Worm (Caenorhabditis elegans): ENCODE results near the gene T26A5.6.
A peak's percentile ranks its signal among the peaks of the same experiment; 100 is the strongest.

Gene T26A5.6

ce11 chrIII:6415306-6415973 lies 35.1 kb downstream of the T26A5.6 start, which contains the start of gene nas-4 (continued):
- peak; percentile 55 for TF ChIP-seq him-1 (tag; optimal IDR thresholded peaks at IDR 0.05)
- no peak for TF ChIP-seq pha-4 (tag; optimal IDR thresholded peaks at IDR 0.05)
- TF ChIP-seq die-1 (tag; optimal IDR thresholded peaks at IDR 0.05), result no peak
- TF ChIP-seq F52B5.7 (tag; optimal IDR thresholded peaks at IDR 0.05), result no peak
- TF ChIP-seq bed-1 (GFP tag; IDR thresholded peaks at IDR 0.05), result no peak
- peak; percentile 6 for TF ChIP-seq atf-7 (tag; optimal IDR thresholded peaks at IDR 0.05)
- no peak for TF ChIP-seq ztf-6 (GFP tag; IDR thresholded peaks at IDR 0.05)
- peak; percentile 35 for TF ChIP-seq nhr-90 (tag; optimal IDR thresholded peaks at IDR 0.05)
- TF ChIP-seq B0336.3 (GFP tag; IDR thresholded peaks at IDR 0.05), result 0 out of 2 replicates have a peak, but pooled peaks have one; percentile 55
- no peak for TF ChIP-seq nhr-27 (tag; optimal IDR thresholded peaks at IDR 0.05)

DNA sequence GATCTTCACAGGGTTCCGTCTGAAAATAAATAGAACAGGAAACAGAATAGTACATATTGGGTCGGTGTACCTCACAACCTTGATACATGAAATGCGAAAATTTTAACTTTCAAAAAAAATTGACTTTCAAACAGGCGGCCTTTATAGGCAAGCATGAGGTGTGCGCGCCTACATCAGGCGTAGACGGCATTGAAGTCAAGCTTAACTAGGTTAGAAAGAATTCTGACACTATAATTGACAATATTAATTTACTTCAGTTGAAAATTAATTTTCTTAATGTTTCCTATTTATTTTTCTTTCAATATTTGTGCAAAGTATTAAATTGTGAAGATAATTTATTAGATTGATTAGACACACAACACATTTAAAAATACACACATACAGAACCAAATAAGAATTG lies 38.6 kb downstream of the T26A5.6 start, which contains the start of gene C05D11.5:
C05D11.5 (minus strand) TSS at position 101 of the 400 bp plus-strand sequence.
- TF ChIP-seq chd-7 (tag; optimal IDR thresholded peaks at IDR 0.05) (no peak), unc-130 (GFP tag; optimal IDR thresholded peaks at IDR 0.05) (no peak), attf-6 (GFP tag; IDR thresholded peaks at IDR 0.05) (no peak), ets-4 (GFP tag; optimal IDR thresholded peaks at IDR 0.05) (no peak), ZK185.1 (tag; optimal IDR thresholded peaks at IDR 0.05; ENCODE audit: poor library complexity, severe bottlenecking) (no peak), rcor-1 (GFP tag; IDR thresholded peaks at IDR 0.05) (no peak), somi-1 (GFP tag; optimal IDR thresholded peaks at IDR 0.05) (no peak), hlh-26 (GFP tag; conservative IDR thresholded peaks at IDR 0.05) (no peak)

DNA sequence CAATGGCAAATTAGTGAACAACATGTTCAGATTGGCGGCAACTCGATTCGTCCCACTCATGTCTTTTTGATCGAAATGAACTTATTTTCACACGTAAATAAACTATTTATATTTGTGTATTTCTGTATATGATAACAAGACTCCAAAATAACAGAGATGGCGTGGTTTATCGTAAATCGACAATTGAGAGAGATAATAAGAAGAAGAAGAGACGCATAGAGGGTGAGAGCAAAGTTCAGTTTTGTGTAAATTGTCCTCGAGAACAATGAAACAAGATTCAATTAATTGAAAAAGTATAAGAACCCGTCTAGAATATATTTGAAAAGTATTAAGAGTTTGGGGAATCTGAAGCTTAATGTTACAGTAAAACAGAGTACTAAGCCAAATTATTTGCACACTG lies 39.1 kb downstream of the T26A5.6 start:
- peak; percentile 3 for TF ChIP-seq nhr-80 (tag; optimal IDR thresholded peaks at IDR 0.05)
- no peak for TF ChIP-seq snpc-1.1 (tag; optimal IDR thresholded peaks at IDR 0.05; ENCODE audit: insufficient read depth)

ce11 chrIII:6406829-6407228 lies 43.7 kb downstream of the T26A5.6 start, which contains the start of gene let-756:
Gene let-756 (plus strand): TSS chrIII:6407129.
- TF ChIP-seq ceh-79 (tag; optimal IDR thresholded peaks at IDR 0.05), result no peak
- TF ChIP-seq dpl-1 (GFP tag; optimal IDR thresholded peaks at IDR 0.05), result no peak
- TF ChIP-seq aptf-3 (GFP tag; IDR thresholded peaks at IDR 0.05), result no peak
- no peak for TF ChIP-seq Y67H2A.10 (GFP tag; conservative IDR thresholded peaks at IDR 0.05)

DNA sequence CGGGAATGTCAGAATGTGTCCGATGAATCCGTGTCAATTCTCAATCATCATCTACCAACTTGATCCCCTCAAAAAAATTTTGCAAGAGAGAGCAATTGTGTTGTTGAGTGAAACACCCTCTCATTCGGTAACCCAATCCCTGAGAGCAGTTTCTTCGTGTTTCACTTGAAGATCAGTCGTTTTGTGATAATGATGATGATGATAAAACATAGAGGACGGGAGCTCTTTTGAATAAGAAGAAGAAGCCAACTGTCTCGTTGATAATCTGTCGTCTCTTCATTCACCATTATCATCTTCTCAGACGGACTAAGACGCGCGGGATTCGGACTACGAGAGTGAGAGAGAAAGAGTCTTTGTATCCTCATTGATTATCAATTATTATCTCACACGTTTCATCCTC lies 45.4 kb downstream of the T26A5.6 start:
- TF ChIP-seq nhr-120 (GFP tag; IDR thresholded peaks at IDR 0.05) (no peak), tbx-9 (tag; optimal IDR thresholded peaks at IDR 0.05; ENCODE audit: borderline replicate concordance) (no peak), T26A5.8 (tag; optimal IDR thresholded peaks at IDR 0.05) (no peak), rec-8 (tag; optimal IDR thresholded peaks at IDR 0.05) (no peak), nhr-27 (tag; optimal IDR thresholded peaks at IDR 0.05) (no peak), aptf-2 (GFP tag; conservative IDR thresholded peaks at IDR 0.05) (no peak), F39B2.1 (GFP tag; IDR thresholded peaks at IDR 0.05) (no peak), let-526 (GFP tag; IDR thresholded peaks at IDR 0.05) (no peak), snpc-1.3 (tag; optimal IDR thresholded peaks at IDR 0.05; ENCODE audit: insufficient read depth) (no peak)
